Worm (Caenorhabditis elegans) whole organism, late embryonic: ENCODE data around the gene H03E18.1.
A peak's percentile ranks its signal among the peaks of the same experiment; 100 is the strongest.

Experiments
- C38D4.7 ChIP-seq: fragments of 200-800 bp; sonication (Bioruptor generic); optimal IDR thresholded peaks from 2 replicates; lab custom pipeline; 2018; ENCODE audit warnings: mild to moderate bottlenecking, missing genetic modification characterization, moderate library complexity, missing compliant biosample characterization
- ahr-1 ChIP-seq: sonication (generic microtip); optimal IDR thresholded peaks from 2 replicates; lab custom pipeline; 2016; ENCODE audit warnings: missing genetic modification characterization, missing compliant biosample characterization
- ceh-14 ChIP-seq: sonication (generic microtip); optimal IDR thresholded peaks from 2 replicates; lab custom pipeline; 2016; ENCODE audit warnings: missing genotype, missing genetic modification characterization, missing compliant biosample characterization
- ceh-24 ChIP-seq: sonication (generic microtip); optimal IDR thresholded peaks from 2 replicates; lab custom pipeline; 2016; ENCODE audit warnings: mild to moderate bottlenecking, missing genetic modification characterization, missing compliant biosample characterization
- ceh-34 ChIP-seq: sonication (generic microtip); optimal IDR thresholded peaks from 2 replicates; lab custom pipeline; 2016; ENCODE audit warnings: mild to moderate bottlenecking, missing genetic modification characterization, missing compliant biosample characterization
- ceh-45 ChIP-seq: fragments of 200-800 bp; sonication (Bioruptor generic); IDR thresholded peaks from 2 replicates; pipeline ENCODE4 v1.3.6; 2022; ENCODE audit warnings: missing genetic modification reagents, missing genetic modification characterization, missing compliant biosample characterization
- ceh-48 ChIP-seq: sonication (generic microtip); optimal IDR thresholded peaks from 2 replicates; lab custom pipeline; 2016; ENCODE audit warnings: missing genetic modification characterization, inconsistent platforms, missing compliant biosample characterization
- che-1 ChIP-seq: sonication (generic microtip); optimal IDR thresholded peaks from 2 replicates; lab custom pipeline; 2016; ENCODE audit warnings: mild to moderate bottlenecking, missing genetic modification characterization, missing compliant biosample characterization
- dmd-4 ChIP-seq: sonication (generic microtip); optimal IDR thresholded peaks from 2 replicates; lab custom pipeline; 2016; ENCODE audit warnings: borderline replicate concordance, missing genetic modification characterization, missing compliant biosample characterization
- elt-2 ChIP-seq: sonication (generic microtip); optimal IDR thresholded peaks from 2 replicates; lab custom pipeline; 2016; ENCODE audit warnings: missing genetic modification reagents, missing genetic modification characterization, missing compliant biosample characterization
- elt-4 ChIP-seq: sonication (generic microtip); optimal IDR thresholded peaks from 2 replicates; lab custom pipeline; 2016; ENCODE audit warnings: missing genetic modification characterization, missing compliant biosample characterization
- fkh-6 ChIP-seq: sonication (generic microtip); optimal IDR thresholded peaks from 2 replicates; lab custom pipeline; 2016; ENCODE audit warnings: missing genetic modification characterization, missing compliant biosample characterization
- hlh-15 ChIP-seq: sonication (generic microtip); optimal IDR thresholded peaks from 2 replicates; lab custom pipeline; 2016; ENCODE audit warnings: missing genetic modification characterization, missing compliant biosample characterization
- hlh-30 ChIP-seq: sonication (generic microtip); optimal IDR thresholded peaks from 2 replicates; lab custom pipeline; 2017; ENCODE audit warnings: antibody characterized with exemption, missing genetic modification characterization, missing compliant biosample characterization; ENCODE audit not compliant: insufficient read depth
- hlh-8 ChIP-seq: sonication (generic microtip); optimal IDR thresholded peaks from 2 replicates; lab custom pipeline; 2016; ENCODE audit warnings: missing genotype, missing genetic modification characterization, missing compliant biosample characterization
- lim-6 ChIP-seq: sonication (generic microtip); optimal IDR thresholded peaks from 2 replicates; lab custom pipeline; 2016; ENCODE audit warnings: missing genetic modification characterization, missing compliant biosample characterization
- lin-11 ChIP-seq: fragments of 200-800 bp; sonication (Bioruptor generic); optimal IDR thresholded peaks from 2 replicates; lab custom pipeline; 2018; ENCODE audit warnings: mild to moderate bottlenecking, missing genetic modification characterization, missing compliant biosample characterization
- madf-2 ChIP-seq: sonication (generic microtip); optimal IDR thresholded peaks from 2 replicates; lab custom pipeline; 2017; ENCODE audit warnings: missing genetic modification characterization, missing compliant biosample characterization
- mec-3 ChIP-seq: sonication (generic microtip); optimal IDR thresholded peaks from 2 replicates; lab custom pipeline; 2016; ENCODE audit warnings: borderline replicate concordance, missing genetic modification characterization, missing compliant biosample characterization
- nhr-11 ChIP-seq: fragments of 150-350 bp; optimal IDR thresholded peaks from 2 replicates; lab custom pipeline; 2014; ENCODE audit warnings: missing biosample characterization, missing genetic modification characterization
- npax-4 ChIP-seq: sonication (generic microtip); optimal IDR thresholded peaks from 2 replicates; lab custom pipeline; 2016; ENCODE audit warnings: missing genetic modification characterization, missing compliant biosample characterization
- odd-2 ChIP-seq: sonication (generic microtip); optimal IDR thresholded peaks from 2 replicates; lab custom pipeline; 2017; ENCODE audit warnings: antibody characterized with exemption, mild to moderate bottlenecking, missing genetic modification characterization, missing compliant biosample characterization
- pag-3 ChIP-seq: sonication (generic microtip); optimal IDR thresholded peaks from 2 replicates; lab custom pipeline; 2016; ENCODE audit warnings: missing compliant biosample characterization, missing genetic modification characterization, borderline replicate concordance
- pax-1 ChIP-seq: fragments of 150-350 bp; optimal IDR thresholded peaks from 2 replicates; lab custom pipeline; 2014; ENCODE audit warnings: missing biosample characterization, missing genetic modification characterization
- pha-4 ChIP-seq: fragments of 150-350 bp; optimal IDR thresholded peaks from 2 replicates; lab custom pipeline; 2018; ENCODE audit warnings: missing biosample characterization, missing genetic modification reagents, missing genetic modification characterization
- pros-1 ChIP-seq: fragments of 150-350 bp; optimal IDR thresholded peaks from 2 replicates; lab custom pipeline; 2014; ENCODE audit warnings: missing biosample characterization, missing genetic modification reagents, missing genetic modification characterization
- rnt-1 ChIP-seq: sonication (generic microtip); optimal IDR thresholded peaks from 2 replicates; lab custom pipeline; 2016; ENCODE audit warnings: missing genetic modification characterization, missing compliant biosample characterization
- sdc-2 ChIP-seq: sonication (generic microtip); optimal IDR thresholded peaks from 2 replicates; lab custom pipeline; 2016; ENCODE audit warnings: missing genotype, missing genetic modification characterization, missing compliant biosample characterization
- sox-2 ChIP-seq: fragments of 200-800 bp; sonication (Bioruptor generic); IDR thresholded peaks from 2 replicates; pipeline ENCODE4 v1.3.6; 2022; ENCODE audit warnings: missing genetic modification reagents, missing genetic modification characterization, missing compliant biosample characterization
- tbx-7 ChIP-seq: sonication (generic microtip); optimal IDR thresholded peaks from 2 replicates; lab custom pipeline; 2016; ENCODE audit warnings: missing genotype, missing genetic modification characterization, missing compliant biosample characterization
- unc-42 ChIP-seq: sonication (generic microtip); optimal IDR thresholded peaks from 2 replicates; lab custom pipeline; 2016; ENCODE audit warnings: missing genotype, missing genetic modification characterization, missing compliant biosample characterization

Gene H03E18.1

DNA sequence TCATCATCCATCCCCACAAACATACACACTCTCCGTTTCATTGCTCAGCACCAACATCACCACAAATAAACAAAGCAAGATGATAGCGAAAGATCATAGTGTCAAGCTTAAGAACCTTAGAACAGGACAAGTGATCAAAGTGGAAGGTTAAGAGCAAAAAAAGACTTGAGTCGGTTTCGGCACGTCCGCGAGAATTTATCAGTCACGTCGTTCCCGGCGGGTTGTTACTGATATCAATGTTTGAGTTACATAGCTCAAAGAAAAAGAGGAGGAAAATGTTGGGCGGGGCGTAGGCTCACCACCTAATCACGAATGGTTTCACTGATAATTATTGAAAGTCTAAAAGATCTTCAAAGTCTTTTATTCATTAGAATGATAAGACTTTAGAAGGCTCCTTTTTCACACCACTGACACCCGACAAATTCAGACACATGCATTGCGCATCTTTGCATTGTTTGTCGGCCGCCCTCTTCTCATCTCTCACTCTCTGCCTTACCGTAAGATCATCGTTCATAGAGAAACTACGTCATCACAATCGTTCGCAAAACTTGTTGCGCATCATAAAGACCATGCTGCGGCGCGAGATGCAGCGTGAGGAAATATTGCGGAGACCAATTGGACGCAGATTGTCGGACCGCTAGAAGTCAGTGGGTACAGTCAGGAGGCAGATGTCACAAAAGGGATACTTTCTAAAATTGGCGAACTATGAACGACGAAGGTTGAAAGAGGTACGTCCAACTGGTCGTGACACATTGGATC lies 30.4 kb upstream of the H03E18.1 start (continued):
- TF ChIP-seq dmd-4 (tag; lab: Kevin White, UChicago), result no peak
- TF ChIP-seq rnt-1 (tag; lab: Kevin White, UChicago), result no peak
- no peak for TF ChIP-seq sdc-2 (tag; lab: Kevin White, UChicago)

- no peak for TF ChIP-seq elt-2 (tag; lab: Kevin White, UChicago)
- peak; percentile 10 for TF ChIP-seq unc-42 (tag; lab: Kevin White, UChicago)
- TF ChIP-seq madf-2 (tag; lab: Kevin White, UChicago), result no peak
- no peak for TF ChIP-seq hlh-15 (tag; lab: Kevin White, UChicago)
Observed at ce11 chrX:8479050-8479449, 28.6 kb upstream of the H03E18.1 start.

DNA sequence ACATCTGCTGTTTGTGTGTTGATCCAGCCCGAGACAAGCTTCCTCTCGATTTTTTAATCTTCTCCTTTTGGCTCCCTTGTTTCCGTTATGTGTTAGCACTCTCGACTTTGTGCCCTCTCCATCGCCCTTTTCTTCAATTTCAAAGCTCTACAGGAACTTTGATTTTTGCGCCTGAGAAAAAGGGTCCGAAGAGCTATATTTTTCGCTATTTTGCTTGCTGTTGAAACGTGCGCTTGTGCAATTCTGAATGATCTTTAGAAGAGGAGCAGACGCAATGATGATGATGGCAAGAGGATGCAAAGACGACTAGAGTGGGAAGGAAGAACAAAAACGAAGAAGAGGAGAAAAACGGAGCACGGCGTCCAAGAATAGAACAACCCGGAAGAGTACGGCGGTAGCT lies 26.0 kb upstream of the H03E18.1 start:
- TF ChIP-seq ceh-34 (peak; percentile 5), unc-42 (tag; lab: Kevin White, UChicago) (peak; percentile 9), ceh-48 (no peak)

DNA sequence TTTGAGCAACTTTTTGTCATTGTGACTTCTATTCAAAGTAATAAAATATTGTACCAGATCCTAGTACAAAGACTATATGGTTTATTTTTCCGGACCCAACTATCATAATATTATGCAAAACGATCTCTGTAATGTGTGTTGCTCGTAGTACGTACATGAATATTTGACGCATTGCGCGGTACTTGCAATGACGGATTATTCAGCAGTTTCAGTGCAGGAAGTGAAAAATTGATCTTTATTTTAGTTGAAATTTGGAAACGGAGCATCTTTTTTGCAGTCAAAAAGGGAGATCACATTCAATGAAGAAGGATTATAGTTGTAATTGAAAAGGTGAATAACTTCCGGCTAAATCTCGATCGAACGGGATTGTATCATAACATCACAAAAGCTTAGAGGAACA lies 23.7 kb upstream of the H03E18.1 start:
- TF ChIP-seq sox-2 (GFP tag; lab: Robert Waterston, UW) (no peak), fkh-6 (tag; lab: Kevin White, UChicago) (no peak), elt-4 (no peak), ceh-24 (tag; lab: Kevin White, UChicago) (no peak), lin-11 (no peak), ceh-45 (GFP tag; lab: Robert Waterston, UW) (no peak), pax-1 (tag; lab: Kevin White, UChicago) (no peak), npax-4 (tag; lab: Kevin White, UChicago) (no peak), unc-42 (tag; lab: Kevin White, UChicago) (no peak)

DNA sequence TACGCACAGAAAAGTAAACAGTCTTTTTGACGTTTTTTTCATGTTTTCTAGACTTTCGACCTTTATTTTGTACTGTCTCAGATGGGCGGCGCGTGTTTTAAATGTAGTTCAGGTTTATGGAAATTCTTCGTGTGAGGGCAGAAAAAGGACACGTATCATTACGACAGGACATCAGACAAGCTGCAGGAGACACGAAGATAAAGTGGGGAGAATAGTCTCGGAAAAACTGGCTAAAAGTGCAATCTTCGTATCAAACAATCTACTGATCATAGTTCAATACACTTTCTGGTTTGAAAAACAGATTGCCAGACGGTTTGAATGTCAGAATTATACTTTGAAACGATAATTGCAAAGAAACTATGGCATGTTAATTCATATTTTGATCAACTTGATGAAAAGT lies 22.3 kb upstream of the H03E18.1 start:
- TF ChIP-seq ceh-48 (no peak), nhr-11 (no peak), tbx-7 (tag; lab: Kevin White, UChicago) (no peak), elt-2 (tag; lab: Kevin White, UChicago) (no peak), lim-6 (tag; lab: Kevin White, UChicago) (no peak), unc-42 (tag; lab: Kevin White, UChicago) (no peak), ceh-45 (GFP tag; lab: Robert Waterston, UW) (no peak), C38D4.7 (no peak), ceh-14 (tag; lab: Kevin White, UChicago) (no peak), fkh-6 (tag; lab: Kevin White, UChicago) (no peak)

DNA sequence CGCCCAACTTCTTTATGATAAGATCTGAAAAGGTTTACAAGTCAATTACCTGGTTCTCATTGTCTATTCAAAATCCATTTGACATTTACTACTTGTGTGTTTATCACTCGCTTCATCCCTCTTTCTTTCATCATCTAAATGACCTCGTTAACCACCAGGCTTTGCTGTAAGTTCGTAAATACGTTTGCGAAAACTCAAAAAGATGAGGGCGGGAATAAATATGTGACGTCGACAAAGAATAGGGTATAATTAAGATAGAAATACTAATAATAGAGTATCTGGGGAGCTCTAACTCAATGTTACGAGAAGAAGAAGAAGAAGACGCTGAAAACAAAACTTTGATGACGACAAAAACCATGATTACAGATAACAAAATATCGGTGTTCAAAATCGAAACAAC lies 18.3 kb upstream of the H03E18.1 start:
- TF ChIP-seq hlh-30 (tag; lab: Kevin White, UChicago) (no peak), ahr-1 (tag; lab: Kevin White, UChicago) (no peak), odd-2 (tag; lab: Kevin White, UChicago) (no peak), hlh-8 (tag; lab: Kevin White, UChicago) (no peak), pag-3 (tag; lab: Kevin White, UChicago) (no peak), mec-3 (tag; lab: Kevin White, UChicago) (no peak), sox-2 (GFP tag; lab: Robert Waterston, UW) (no peak), pros-1 (tag; lab: Kevin White, UChicago) (no peak), che-1 (tag; lab: Kevin White, UChicago) (no peak), ceh-34 (no peak), pha-4 (no peak), fkh-6 (tag; lab: Kevin White, UChicago) (no peak)
